Fruit fly (Drosophila melanogaster): ENCODE results near the gene Pfrx.
A peak's percentile ranks its signal among the peaks of the same experiment; 100 is the strongest.

Pfrx gene

DNA sequence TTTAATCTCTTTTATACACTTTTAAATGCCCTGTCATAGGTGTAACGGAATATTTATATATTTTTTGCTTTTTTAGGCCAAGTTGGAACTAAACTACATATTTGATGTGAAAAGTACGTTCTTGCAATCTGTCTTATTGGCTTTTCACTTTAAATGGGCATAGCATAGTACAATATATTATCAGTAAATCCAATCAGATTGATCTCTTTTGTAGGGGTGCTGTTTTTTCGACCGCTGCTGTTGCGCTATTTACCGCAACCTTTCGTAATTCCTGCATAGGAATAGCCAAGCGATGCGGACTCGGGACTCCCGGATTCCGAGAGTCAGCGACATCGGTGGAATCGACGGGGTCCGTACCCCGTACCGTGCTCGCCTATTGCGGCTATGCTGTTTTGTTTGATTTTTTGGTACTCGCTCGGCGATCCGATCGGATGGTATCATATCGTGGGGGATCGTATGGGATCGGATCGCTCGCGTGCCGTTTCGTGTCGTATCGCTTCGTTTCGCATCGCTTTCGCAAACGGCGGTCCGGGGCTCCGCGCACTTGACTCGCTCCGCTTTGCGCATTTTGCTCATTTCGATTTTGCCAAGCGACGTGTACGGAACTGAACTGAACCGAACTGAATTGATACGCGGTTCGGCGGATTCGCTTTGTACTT, 2.6 kb downstream of the Pfrx start (continued):
- no peak for TF ChIP-seq Ptx1 (GFP tag; IDR thresholded peaks at IDR 0.05)
- TF ChIP-seq Mes4 (GFP tag; optimal IDR thresholded peaks at IDR 0.05), result no peak
- TF ChIP-seq CkIIα-i1 (GFP tag; IDR thresholded peaks at IDR 0.05), result no peak
- no peak for TF ChIP-seq pum (GFP tag; optimal IDR thresholded peaks at IDR 0.05)
- TF ChIP-seq CG3726 (GFP tag; IDR thresholded peaks at IDR 0.05), result no peak
- no peak for TF ChIP-seq pros (GFP tag; optimal IDR thresholded peaks at IDR 0.05)
- TF ChIP-seq Aef1 (GFP tag; IDR thresholded peaks at IDR 0.05), result no peak
- no peak for TF ChIP-seq ttk (GFP tag; IDR thresholded peaks at IDR 0.05)
- no peak for TF ChIP-seq Poxn (GFP tag; IDR thresholded peaks at IDR 0.05)
- TF ChIP-seq az2 (GFP tag; optimal IDR thresholded peaks at IDR 0.05), result no peak
- no peak for TF ChIP-seq crol (GFP tag; IDR thresholded peaks at IDR 0.05)
- no peak for TF ChIP-seq pnt (GFP tag; optimal IDR thresholded peaks at IDR 0.05)
- no peak for TF ChIP-seq CG7556 (GFP tag; optimal IDR thresholded peaks at IDR 0.05)
- no peak for TF ChIP-seq Lim3 (GFP tag; IDR thresholded peaks at IDR 0.05)
- peak; percentile 4 for TF ChIP-seq CHES-1-like (GFP tag; optimal IDR thresholded peaks at IDR 0.05)
- no peak for TF ChIP-seq bigmax (GFP tag; optimal IDR thresholded peaks at IDR 0.05)
- TF ChIP-seq CG18011 (GFP tag; optimal IDR thresholded peaks at IDR 0.05), result no peak
- no peak for TF ChIP-seq Usf (GFP tag; optimal IDR thresholded peaks at IDR 0.05)
- TF ChIP-seq Xrp1 (GFP tag; IDR thresholded peaks at IDR 0.05), result no peak
- peak; percentile 75 for TF ChIP-seq Med (GFP tag)
- TF ChIP-seq Taf1 (GFP tag; IDR thresholded peaks at IDR 0.05), result no peak
- no peak for TF ChIP-seq Kr (GFP tag; optimal IDR thresholded peaks at IDR 0.05)
- no peak for TF ChIP-seq Dip3 (GFP tag; optimal IDR thresholded peaks at IDR 0.05)
- TF ChIP-seq GATAe (GFP tag; conservative IDR thresholded peaks at IDR 0.05), result no peak; the same call in 1 of the 2 replicates
- no peak for TF ChIP-seq lmd (GFP tag; IDR thresholded peaks at IDR 0.05)
- TF ChIP-seq amos (GFP tag; IDR thresholded peaks at IDR 0.05; ENCODE audit: partially characterized antibody), result peak; percentile 48; the same call in 1 of the 2 replicates
- no peak for TF ChIP-seq CG2129 (GFP tag; IDR thresholded peaks at IDR 0.05; ENCODE audit: partially characterized antibody)
- no peak for TF ChIP-seq bcd (GFP tag; optimal IDR thresholded peaks at IDR 0.05)
- TF ChIP-seq sisA (GFP tag; IDR thresholded peaks at IDR 0.05), result no peak
- TF ChIP-seq rib (GFP tag; IDR thresholded peaks at IDR 0.05), result peak; percentile 85
- TF ChIP-seq HLH54F (GFP tag; optimal IDR thresholded peaks at IDR 0.05), result no peak
- TF ChIP-seq HLHmδ (GFP tag; optimal IDR thresholded peaks at IDR 0.05), result no peak
- TF ChIP-seq CG43689 (GFP tag; IDR thresholded peaks at IDR 0.05), result no peak
- peak; percentile 41 for TF ChIP-seq grn (GFP tag; optimal IDR thresholded peaks at IDR 0.05)
- no peak for TF ChIP-seq lov (optimal IDR thresholded peaks at IDR 0.05)
- no peak for TF ChIP-seq lov (GFP tag; IDR thresholded peaks at IDR 0.05)
- no peak for TF ChIP-seq Asciz (GFP tag; optimal IDR thresholded peaks at IDR 0.05)
- TF ChIP-seq gcm (GFP tag; optimal IDR thresholded peaks at IDR 0.05), result no peak
- no peak for TF ChIP-seq ewg (GFP tag; optimal IDR thresholded peaks at IDR 0.05)
- no peak for TF ChIP-seq CG9817 (tag; optimal IDR thresholded peaks at IDR 0.05)
- no peak for TF ChIP-seq Sry-β (GFP tag; optimal IDR thresholded peaks at IDR 0.05)
- no peak for TF ChIP-seq sens (GFP tag)
- no peak for TF ChIP-seq tll (GFP tag; optimal IDR thresholded peaks at IDR 0.05)
- peak; percentile 50; the same call in 1 of the 2 replicates for TF ChIP-seq Drgx (GFP tag; IDR thresholded peaks at IDR 0.05)
- TF ChIP-seq Xbp1 (GFP tag; optimal IDR thresholded peaks at IDR 0.05), result no peak
- TF ChIP-seq slp2 (GFP tag; optimal IDR thresholded peaks at IDR 0.05), result no peak
- TF ChIP-seq Ets65A (GFP tag), result no peak
- TF ChIP-seq CG4424 (GFP tag; optimal IDR thresholded peaks at IDR 0.05), result no peak
- TF ChIP-seq Dip2 (GFP tag; IDR thresholded peaks at IDR 0.05), result no peak
- TF ChIP-seq ERR (GFP tag; optimal IDR thresholded peaks at IDR 0.05), result no peak
- TF ChIP-seq CG14014 (GFP tag; IDR thresholded peaks at IDR 0.05), result peak; percentile 36; the same call in 1 of the 2 replicates
- TF ChIP-seq CG8944 (GFP tag; optimal IDR thresholded peaks at IDR 0.05), result no peak
